Worm (Caenorhabditis elegans) whole organism, late embryonic: ENCODE data around the gene nhr-84.

ENCODE experiments used
- ceh-2 ChIP-seq: sonication (generic microtip); optimal IDR thresholded peaks from 2 replicates; lab custom pipeline; 2016; ENCODE audit warnings: missing genotype, missing genetic modification characterization, missing compliant biosample characterization
- ets-4 ChIP-seq: sonication (generic microtip); optimal IDR thresholded peaks from 2 replicates; lab custom pipeline; 2016; ENCODE audit warnings: missing genetic modification characterization, missing compliant biosample characterization
- hlh-6 ChIP-seq: sonication (generic microtip); optimal IDR thresholded peaks from 2 replicates; lab custom pipeline; 2016; ENCODE audit warnings: missing genotype, missing genetic modification characterization, missing compliant biosample characterization
- nhr-11 ChIP-seq: fragments of 150-350 bp; optimal IDR thresholded peaks from 2 replicates; lab custom pipeline; 2014; ENCODE audit warnings: missing biosample characterization, missing genetic modification characterization
- sox-2 ChIP-seq: fragments of 200-800 bp; sonication (Bioruptor generic); IDR thresholded peaks from 2 replicates; pipeline ENCODE4 v1.3.6; 2022; ENCODE audit warnings: missing genetic modification reagents, missing genetic modification characterization, missing compliant biosample characterization
- unc-3 ChIP-seq, 2 experiments: fragments of 200-800 bp in 1 of 2; sonication (Bioruptor generic) in 1 of 2; sonication (generic microtip) in 1 of 2; conservative IDR thresholded peaks in 1 of 2; optimal IDR thresholded peaks in 1 of 2; 2 replicates each; pipeline versions ENCODE4 v1.3.6 to Lab custom; 2016 to 2022; ENCODE audit warnings: missing compliant biosample characterization in 2 of 2, missing genetic modification characterization in 2 of 2, missing genetic modification reagents in 1 of 2
- unc-42 ChIP-seq: sonication (generic microtip); optimal IDR thresholded peaks from 2 replicates; lab custom pipeline; 2016; ENCODE audit warnings: missing genotype, missing genetic modification characterization, missing compliant biosample characterization

DNA sequence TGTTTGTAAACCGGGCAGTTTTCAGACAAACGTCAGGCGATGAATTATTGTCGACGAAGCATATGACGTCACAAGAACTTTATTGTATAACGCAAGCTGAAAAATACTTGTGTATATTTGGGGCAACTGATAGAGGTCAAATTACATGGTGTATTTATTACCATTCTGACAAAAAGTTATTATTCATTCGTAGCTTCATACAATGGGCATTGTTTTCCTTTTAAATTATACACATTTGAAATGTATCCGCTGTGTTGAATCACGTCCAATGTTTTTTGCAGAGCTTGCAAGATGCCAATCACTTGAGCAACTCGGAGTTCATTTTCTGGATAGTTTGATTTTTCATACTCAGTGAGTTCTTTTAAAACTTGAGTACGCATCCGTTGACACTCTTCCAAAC is 43.6 kb upstream of the nhr-84 start, which contains the start of gene F35E8.13:
- TF ChIP-seq nhr-11 (tag; lab: Kevin White, UChicago) = no peak
- no peak for TF ChIP-seq hlh-6 (tag; lab: Kevin White, UChicago)
- TF ChIP-seq ets-4 = no peak
- no peak for TF ChIP-seq sox-2 (GFP tag; lab: Robert Waterston, UW)
- no peak for TF ChIP-seq unc-42 (tag; lab: Kevin White, UChicago)
- no peak for TF ChIP-seq unc-3 (GFP tag; conservative IDR thresholded peaks at IDR 0.05; lab: Robert Waterston, UW)
- TF ChIP-seq unc-3 (tag; optimal IDR thresholded peaks at IDR 0.05; lab: Kevin White, UChicago) = no peak
- no peak for TF ChIP-seq ceh-2 (tag; lab: Kevin White, UChicago)
